Fruit fly (Drosophila melanogaster) whole organism, embryonic: Measurements from ENCODE around the gene RpL6.

Source experiments
- B-H2 ChIP-seq: fragments of 200-800 bp; sonication (Bioruptor generic); optimal IDR thresholded peaks from 2 replicates; lab custom pipeline; 2018; ENCODE audit warnings: missing biosample characterization, mild to moderate bottlenecking, missing genetic modification characterization
- Blimp-1 ChIP-seq: fragments of 200-800 bp; sonication (Bioruptor generic); optimal IDR thresholded peaks from 3 replicates; lab custom pipeline; 2018; ENCODE audit warnings: missing biosample characterization, missing genetic modification characterization, mild to moderate bottlenecking, moderate library complexity, missing genetic modification reagents
- CG10147 ChIP-seq: fragments of 200-800 bp; sonication (Bioruptor generic); optimal IDR thresholded peaks from 2 replicates; lab custom pipeline; 2019; ENCODE audit warnings: missing biosample characterization, mild to moderate bottlenecking, missing genetic modification characterization, moderate library complexity
- CG10462 ChIP-seq: fragments of 200-800 bp; sonication (Bioruptor generic); optimal IDR thresholded peaks from 2 replicates; lab custom pipeline; 2016; ENCODE audit warnings: missing biosample characterization, missing genetic modification characterization
- CG12769 ChIP-seq: fragments of 200-800 bp; sonication (Bioruptor generic); optimal IDR thresholded peaks from 2 replicates; lab custom pipeline; 2019; ENCODE audit warnings: missing biosample characterization, mild to moderate bottlenecking, missing genetic modification characterization, moderate library complexity
- CG13624 ChIP-seq: fragments of 200-800 bp; sonication (Bioruptor generic); optimal IDR thresholded peaks from 2 replicates; lab custom pipeline; 2016; ENCODE audit warnings: missing biosample characterization, missing genetic modification characterization
- CG15601 ChIP-seq: fragments of 200-800 bp; sonication (Bioruptor generic); optimal IDR thresholded peaks from 3 replicates; lab custom pipeline; 2019; ENCODE audit warnings: missing biosample characterization, mild to moderate bottlenecking, missing genetic modification characterization, moderate library complexity
- CG16813 ChIP-seq: fragments of 200-800 bp; sonication (Bioruptor generic); IDR thresholded peaks from 3 replicates; pipeline ENCODE4 v1.3.6; 2022; ENCODE audit warnings: missing biosample characterization, missing genetic modification characterization; ENCODE audit not compliant: partially characterized antibody
- CG17829 ChIP-seq: fragments of 200-800 bp; optimal IDR thresholded peaks from 2 replicates; lab custom pipeline; 2019; ENCODE audit warnings: missing biosample characterization, mild to moderate bottlenecking, missing genetic modification characterization, moderate library complexity
- CG17912 ChIP-seq: fragments of 200-800 bp; sonication (Bioruptor generic); optimal IDR thresholded peaks from 2 replicates; lab custom pipeline; 2018; ENCODE audit warnings: missing biosample characterization, mild to moderate bottlenecking, missing genetic modification characterization
- CG2120 ChIP-seq: fragments of 200-800 bp; sonication (Bioruptor generic); optimal IDR thresholded peaks from 3 replicates; lab custom pipeline; 2016; ENCODE audit warnings: missing biosample characterization, missing genetic modification characterization
- CG30403 ChIP-seq: fragments of 200-800 bp; sonication (Bioruptor generic); optimal IDR thresholded peaks from 3 replicates; lab custom pipeline; 2016; ENCODE audit warnings: missing biosample characterization, missing genetic modification characterization
- CG32532 ChIP-seq: fragments of 200-800 bp; sonication (Bioruptor generic); IDR thresholded peaks from 2 replicates; pipeline ENCODE4 v1.3.6; 2022; ENCODE audit warnings: missing biosample characterization, missing genetic modification characterization
- CG3281 ChIP-seq: fragments of 200-800 bp; sonication (Bioruptor generic); optimal IDR thresholded peaks from 3 replicates; lab custom pipeline; 2017; ENCODE audit warnings: missing biosample characterization, mild to moderate bottlenecking, missing genetic modification characterization
- CG34224 ChIP-seq: fragments of 200-800 bp; sonication (Bioruptor generic); IDR thresholded peaks from 3 replicates; pipeline ENCODE4 v1.3.6; 2022; ENCODE audit warnings: missing biosample characterization, missing genetic modification characterization; ENCODE audit not compliant: partially characterized antibody
- CG6813 ChIP-seq: fragments of 200-800 bp; sonication (Bioruptor generic); optimal IDR thresholded peaks from 2 replicates; lab custom pipeline; 2017; ENCODE audit warnings: missing biosample characterization, missing genetic modification characterization, mild to moderate bottlenecking, moderate library complexity, missing genetic modification reagents
- CG8281 ChIP-seq: fragments of 200-800 bp; sonication (Bioruptor generic); optimal IDR thresholded peaks from 2 replicates; lab custom pipeline; 2018; ENCODE audit warnings: missing biosample characterization, mild to moderate bottlenecking, missing genetic modification characterization, moderate library complexity
- CG8765 ChIP-seq: fragments of 200-800 bp; sonication (Bioruptor generic); IDR thresholded peaks from 2 replicates; pipeline ENCODE4 v1.3.6; 2022; ENCODE audit warnings: missing biosample characterization, missing genetic modification characterization
- CG9932 ChIP-seq: fragments of 200-800 bp; sonication (Bioruptor generic); IDR thresholded peaks from 2 replicates; pipeline ENCODE4 v1.3.6; 2022; ENCODE audit warnings: missing biosample characterization, missing genetic modification characterization
- Dp ChIP-seq: fragments of 200-800 bp; sonication (Bioruptor generic); optimal IDR thresholded peaks from 2 replicates; lab custom pipeline; 2018; ENCODE audit warnings: missing biosample characterization, mild to moderate bottlenecking, missing genetic modification characterization, moderate library complexity
- Dref ChIP-seq: fragments of 200-800 bp; sonication (Bioruptor generic); IDR thresholded peaks from 2 replicates; pipeline ENCODE4 v1.3.6; 2022; ENCODE audit warnings: missing biosample characterization, missing genetic modification characterization
- Ets97D ChIP-seq: fragments of 200-800 bp; sonication (Bioruptor generic); optimal IDR thresholded peaks from 3 replicates; lab custom pipeline; 2016; ENCODE audit warnings: missing biosample characterization, missing genetic modification characterization
- HmgZ ChIP-seq: fragments of 200-800 bp; sonication (Bioruptor generic); optimal IDR thresholded peaks from 2 replicates; lab custom pipeline; 2018; ENCODE audit warnings: missing biosample characterization, mild to moderate bottlenecking, missing genetic modification characterization
- Hmx ChIP-seq: fragments of 200-800 bp; sonication (Bioruptor generic); optimal IDR thresholded peaks from 2 replicates; lab custom pipeline; 2016; ENCODE audit warnings: missing biosample characterization, missing genetic modification characterization
- Hr78 ChIP-seq, 2 experiments: fragments of 200-800 bp in 1 of 2; fragments of >200 bp in 1 of 2; sonication (Bioruptor generic) in 1 of 2; optimal IDR thresholded peaks; 2 replicates each; lab custom pipeline; 2017 to 2019; ENCODE audit warnings: missing biosample characterization in 2 of 2, missing genetic modification characterization in 2 of 2, mild to moderate bottlenecking in 1 of 2, moderate library complexity in 1 of 2
- Med ChIP-seq: fragments of 200-800 bp; sonication (Bioruptor generic); peaks from one replicate; lab custom pipeline; 2016; ENCODE audit warnings: missing biosample characterization, missing genetic modification characterization, mild to moderate bottlenecking, inconsistent platforms, moderate library complexity
- Oli ChIP-seq: fragments of 200-800 bp; sonication (Bioruptor generic); optimal IDR thresholded peaks from 2 replicates; lab custom pipeline; 2018; ENCODE audit warnings: missing biosample characterization, mild to moderate bottlenecking, missing genetic modification characterization, moderate library complexity
- br ChIP-seq: fragments of >200 bp; optimal IDR thresholded peaks from 2 replicates; lab custom pipeline; 2017
- da ChIP-seq: fragments of 200-800 bp; sonication (Bioruptor generic); optimal IDR thresholded peaks from 2 replicates; lab custom pipeline; 2016; ENCODE audit warnings: missing biosample characterization, missing genetic modification characterization
- eyg ChIP-seq: fragments of 200-800 bp; sonication (Bioruptor generic); optimal IDR thresholded peaks from 3 replicates; lab custom pipeline; 2016; ENCODE audit warnings: missing biosample characterization, missing genetic modification characterization
- fd3F ChIP-seq: fragments of 200-800 bp; sonication (Bioruptor generic); optimal IDR thresholded peaks from 2 replicates; lab custom pipeline; 2018; ENCODE audit warnings: missing biosample characterization, mild to moderate bottlenecking, missing genetic modification characterization, moderate library complexity
- ftz-f1 ChIP-seq: fragments of 200-800 bp; sonication (Bioruptor generic); optimal IDR thresholded peaks from 2 replicates; lab custom pipeline; 2016; ENCODE audit warnings: missing biosample characterization, missing genetic modification characterization
- lov ChIP-seq, 2 experiments: fragments of 200-800 bp in 1 of 2; fragments of >200 bp in 1 of 2; sonication (Bioruptor generic) in 1 of 2; IDR thresholded peaks in 1 of 2; optimal IDR thresholded peaks in 1 of 2; 2 replicates in 1 of 2; 3 replicates in 1 of 2; pipeline versions ENCODE4 v1.3.6 to Lab custom; 2017 to 2022; ENCODE audit warnings: missing biosample characterization in 1 of 2, missing genetic modification characterization in 1 of 2
- nerfin-1 ChIP-seq: fragments of 200-800 bp; sonication (Bioruptor generic); optimal IDR thresholded peaks from 3 replicates; lab custom pipeline; 2019; ENCODE audit warnings: missing biosample characterization, mild to moderate bottlenecking, missing genetic modification characterization, moderate library complexity
- pfk ChIP-seq: fragments of 200-800 bp; sonication (Bioruptor generic); optimal IDR thresholded peaks from 2 replicates; lab custom pipeline; 2018; ENCODE audit warnings: missing biosample characterization, mild to moderate bottlenecking, missing genetic modification characterization, moderate library complexity
- phol ChIP-seq: fragments of 200-800 bp; sonication (Bioruptor generic); optimal IDR thresholded peaks from 3 replicates; lab custom pipeline; 2018; ENCODE audit warnings: missing biosample characterization, mild to moderate bottlenecking, missing genetic modification characterization, moderate library complexity
- pzg ChIP-seq: fragments of 200-800 bp; sonication (Bioruptor generic); optimal IDR thresholded peaks from 3 replicates; lab custom pipeline; 2018; ENCODE audit warnings: missing biosample characterization, mild to moderate bottlenecking, missing genetic modification characterization, moderate library complexity
- row ChIP-seq: fragments of 200-800 bp; sonication (Bioruptor generic); IDR thresholded peaks from 3 replicates; pipeline ENCODE4 v1.3.6; 2022; ENCODE audit warnings: missing biosample characterization, missing genetic modification characterization
- sd ChIP-seq: fragments of 200-800 bp; sonication (Bioruptor generic); optimal IDR thresholded peaks from 3 replicates; lab custom pipeline; 2018; ENCODE audit warnings: missing biosample characterization, mild to moderate bottlenecking, missing genetic modification characterization, moderate library complexity
- sens ChIP-seq: fragments of 200-800 bp; sonication (Bioruptor generic); peaks from one replicate; lab custom pipeline; 2016; ENCODE audit warnings: missing biosample characterization, missing genetic modification characterization
- toy ChIP-seq: fragments of 200-800 bp; sonication (Bioruptor generic); IDR thresholded peaks from 2 replicates; pipeline ENCODE4 v1.3.6; 2022; ENCODE audit warnings: missing biosample characterization, missing genetic modification characterization
- tx ChIP-seq: fragments of 200-800 bp; sonication (Bioruptor generic); optimal IDR thresholded peaks from 2 replicates; lab custom pipeline; 2016; ENCODE audit warnings: missing biosample characterization, missing genetic modification characterization
- zfh1 ChIP-seq: fragments of 200-800 bp; sonication (Bioruptor generic); IDR thresholded peaks from 3 replicates; pipeline ENCODE4 v1.3.6; 2022; ENCODE audit warnings: missing biosample characterization, missing genetic modification characterization

Gene RpL6

dm6 chr3R:31603655-31604054 is 7.7 kb upstream of the RpL6 start (continued):
- no peak for TF ChIP-seq CG17829
- no peak for TF ChIP-seq br
- no peak for TF ChIP-seq CG34224 (GFP tag; lab: Robert Waterston, UW)
- no peak for TF ChIP-seq B-H2 (GFP tag; lab: Kevin White, UChicago)
- TF ChIP-seq fd3F (GFP tag; lab: Kevin White, UChicago) = no peak
- no peak for TF ChIP-seq pzg (GFP tag; lab: Kevin White, UChicago)
- no peak for TF ChIP-seq CG8281 (tag; lab: Kevin White, UChicago)
- TF ChIP-seq CG15601 (tag; lab: Kevin White, UChicago) = peak; percentile 32
- TF ChIP-seq Med (GFP tag; lab: Kevin White, UChicago) = peak; percentile 86
- no peak for TF ChIP-seq zfh1 (GFP tag; lab: Robert Waterston, UW)
- peak; percentile 60 for TF ChIP-seq CG6813 (GFP tag; lab: Kevin White, UChicago)
- TF ChIP-seq CG2120 (GFP tag; lab: Kevin White, UChicago) = no peak
- TF ChIP-seq Dref (GFP tag; lab: Robert Waterston, UW) = no peak
- no peak for TF ChIP-seq CG8765
- no peak for TF ChIP-seq CG17912 (GFP tag; lab: Kevin White, UChicago)
- peak; percentile 44 for TF ChIP-seq pfk
- TF ChIP-seq CG32532 (GFP tag; lab: Robert Waterston, UW) = no peak
- no peak for TF ChIP-seq toy (GFP tag; lab: Robert Waterston, UW)
- TF ChIP-seq CG9932 (GFP tag; lab: Robert Waterston, UW) = no peak
- no peak for TF ChIP-seq Dp (GFP tag; lab: Kevin White, UChicago)
- no peak for TF ChIP-seq row (GFP tag; lab: Robert Waterston, UW)
- TF ChIP-seq Blimp-1 (GFP tag; lab: Kevin White, UChicago) = peak; percentile 82
- no peak for TF ChIP-seq CG13624 (GFP tag; lab: Kevin White, UChicago)
- TF ChIP-seq phol = no peak
- no peak for TF ChIP-seq CG16813
- no peak for TF ChIP-seq da (GFP tag; lab: Kevin White, UChicago)
- TF ChIP-seq CG10462 = no peak
- no peak for TF ChIP-seq HmgZ (tag; lab: Kevin White, UChicago)
- peak; percentile 32 for TF ChIP-seq CG3281 (GFP tag; lab: Kevin White, UChicago)
- TF ChIP-seq tx (GFP tag; lab: Kevin White, UChicago) = no peak
- peak; percentile 24 for TF ChIP-seq CG10147
- TF ChIP-seq lov (optimal IDR thresholded peaks at IDR 0.05; lab: Kevin White, UChicago) = no peak
- TF ChIP-seq lov (GFP tag; IDR thresholded peaks at IDR 0.05; lab: Robert Waterston, UW) = no peak
- TF ChIP-seq nerfin-1 (tag; lab: Kevin White, UChicago) = peak; percentile 28
- no peak for TF ChIP-seq Ets97D (GFP tag; lab: Kevin White, UChicago)
- TF ChIP-seq CG30403 (GFP tag; lab: Kevin White, UChicago) = no peak
- no peak for TF ChIP-seq Hmx (GFP tag; lab: Kevin White, UChicago)
- no peak for TF ChIP-seq eyg (GFP tag; lab: Kevin White, UChicago)
- TF ChIP-seq Oli (tag; lab: Kevin White, UChicago) = no peak

DNA sequence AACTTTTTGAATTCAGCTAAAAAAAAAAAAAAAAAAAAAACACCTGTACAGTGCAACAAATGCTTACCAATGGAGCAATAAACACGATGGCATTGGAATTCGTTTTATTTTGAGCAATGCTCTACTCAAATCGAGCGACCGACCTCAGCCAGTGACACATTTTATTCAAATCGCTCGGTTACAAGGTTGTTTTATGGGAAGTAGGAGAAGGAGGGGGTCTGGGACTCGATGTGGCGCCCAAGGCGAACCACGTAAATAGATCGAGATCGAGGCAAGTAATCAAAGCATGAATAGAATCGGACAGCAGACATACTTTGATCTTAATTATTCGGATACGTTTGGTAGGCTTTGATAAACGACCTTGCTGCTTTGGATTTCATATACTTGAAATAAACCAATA is 7.2 kb upstream of the RpL6 start:
- TF ChIP-seq sens (GFP tag; lab: Kevin White, UChicago) (peak; percentile 60), CG12769 (tag; lab: Kevin White, UChicago) (peak; percentile 91), ftz-f1 (peak; percentile 92), Hr78 (GFP tag; optimal IDR thresholded peaks at IDR 0.05; lab: Kevin White, UChicago) (no peak), sd (tag; lab: Kevin White, UChicago) (peak; percentile 58)
